Fruit fly (Drosophila melanogaster) whole organism, prepupa: Measurements from ENCODE around the gene CG31869.

ENCODE experiments used
- CG10631 ChIP-seq: fragments of 200-800 bp; sonication (Bioruptor generic); optimal IDR thresholded peaks from 2 replicates; lab custom pipeline; 2016; ENCODE audit warnings: missing biosample characterization, missing genetic modification characterization
- CG10669 ChIP-seq: fragments of 200-800 bp; sonication (Bioruptor generic); optimal IDR thresholded peaks from 3 replicates; lab custom pipeline; 2018; ENCODE audit warnings: missing biosample characterization, mild to moderate bottlenecking, missing genetic modification characterization, moderate library complexity
- CG11294 ChIP-seq: fragments of 200-800 bp; sonication (Bioruptor generic); IDR thresholded peaks from 2 replicates; pipeline ENCODE4 v1.3.6; 2022; ENCODE audit warnings: missing biosample characterization, missing genetic modification characterization
- CG15336 ChIP-seq: fragments of 200-800 bp; sonication (Bioruptor generic); IDR thresholded peaks from 2 replicates; pipeline ENCODE4 v1.3.6; 2022; ENCODE audit warnings: missing biosample characterization, missing genetic modification characterization
- CG1621 ChIP-seq: fragments of 200-800 bp; sonication (Bioruptor generic); optimal IDR thresholded peaks from 3 replicates; lab custom pipeline; 2018; ENCODE audit warnings: missing biosample characterization, mild to moderate bottlenecking, missing genetic modification characterization
- CG3032 ChIP-seq: fragments of 200-800 bp; optimal IDR thresholded peaks from 2 replicates; lab custom pipeline; 2019; ENCODE audit warnings: missing biosample characterization, mild to moderate bottlenecking, missing genetic modification characterization, moderate library complexity
- CG31627 ChIP-seq: fragments of 200-800 bp; sonication (Bioruptor generic); optimal IDR thresholded peaks from 3 replicates; lab custom pipeline; 2016; ENCODE audit warnings: missing biosample characterization, missing genetic modification characterization
- CG32006 ChIP-seq: fragments of 200-800 bp; sonication (Bioruptor generic); optimal IDR thresholded peaks from 3 replicates; lab custom pipeline; 2017; ENCODE audit warnings: missing biosample characterization, mild to moderate bottlenecking, missing genetic modification characterization
- CG34406 ChIP-seq: fragments of 200-800 bp; sonication (Bioruptor generic); optimal IDR thresholded peaks from 3 replicates; lab custom pipeline; 2016; ENCODE audit warnings: missing biosample characterization, missing genetic modification characterization
- CG3919 ChIP-seq: fragments of 200-800 bp; sonication (Bioruptor generic); optimal IDR thresholded peaks from 3 replicates; lab custom pipeline; 2016; ENCODE audit warnings: missing biosample characterization, missing genetic modification characterization
- CG4318 ChIP-seq: fragments of 200-800 bp; sonication (Bioruptor generic); optimal IDR thresholded peaks from 3 replicates; lab custom pipeline; 2017; ENCODE audit warnings: missing biosample characterization, mild to moderate bottlenecking, missing genetic modification characterization
- CG6163 ChIP-seq: fragments of 200-800 bp; sonication (Bioruptor generic); IDR thresholded peaks from 3 replicates; pipeline ENCODE4 v1.3.6; 2022; ENCODE audit warnings: missing biosample characterization, missing genetic modification characterization
- CG6276 ChIP-seq: fragments of 200-800 bp; sonication (Bioruptor generic); optimal IDR thresholded peaks from 2 replicates; lab custom pipeline; 2017; ENCODE audit warnings: missing biosample characterization, mild to moderate bottlenecking, missing genetic modification characterization
- CG6792 ChIP-seq: fragments of 200-800 bp; sonication (Bioruptor generic); optimal IDR thresholded peaks from 3 replicates; lab custom pipeline; 2016; ENCODE audit warnings: missing biosample characterization, missing genetic modification characterization
- CG6808 ChIP-seq: fragments of 200-800 bp; sonication (Bioruptor generic); optimal IDR thresholded peaks from 3 replicates; lab custom pipeline; 2017; ENCODE audit warnings: missing biosample characterization, missing genetic modification characterization, mild to moderate bottlenecking, moderate library complexity, missing genetic modification reagents
- CG6854 ChIP-seq: fragments of 200-800 bp; sonication (Bioruptor generic); optimal IDR thresholded peaks from 2 replicates; lab custom pipeline; 2017; ENCODE audit warnings: missing biosample characterization, mild to moderate bottlenecking, missing genetic modification characterization
- CG8119 ChIP-seq: fragments of 200-800 bp; sonication (Bioruptor generic); IDR thresholded peaks from 3 replicates; pipeline ENCODE4 v1.3.6; 2022; ENCODE audit warnings: missing biosample characterization, missing genetic modification characterization
- CG9139 ChIP-seq: fragments of 200-800 bp; sonication (Bioruptor generic); optimal IDR thresholded peaks from 3 replicates; lab custom pipeline; 2017; ENCODE audit warnings: missing biosample characterization, mild to moderate bottlenecking, missing genetic modification characterization
- Eip75B ChIP-seq: fragments of 200-800 bp; sonication (Bioruptor generic); optimal IDR thresholded peaks from 3 replicates; lab custom pipeline; 2016; ENCODE audit warnings: missing biosample characterization, missing genetic modification characterization
- Eip78C ChIP-seq: fragments of 200-800 bp; sonication (Bioruptor generic); peaks from one replicate; lab custom pipeline; 2016; ENCODE audit warnings: missing biosample characterization, missing genetic modification characterization
- Ets21C ChIP-seq: fragments of 200-800 bp; sonication (Bioruptor generic); optimal IDR thresholded peaks from 3 replicates; lab custom pipeline; 2016; ENCODE audit warnings: missing biosample characterization, missing genetic modification characterization
- Ets96B ChIP-seq: fragments of 200-800 bp; optimal IDR thresholded peaks from 2 replicates; lab custom pipeline; 2019; ENCODE audit warnings: missing biosample characterization, mild to moderate bottlenecking, missing genetic modification characterization, moderate library complexity
- Gug ChIP-seq: fragments of 200-800 bp; sonication (Bioruptor generic); IDR thresholded peaks from 2 replicates; pipeline ENCODE4 v1.3.6; 2022; ENCODE audit warnings: missing biosample characterization, missing genetic modification characterization
- Hr38 ChIP-seq: sonication (Bioruptor generic); optimal IDR thresholded peaks from 2 replicates; lab custom pipeline; 2016; ENCODE audit warnings: missing biosample characterization, missing genetic modification characterization
- Lpt ChIP-seq: fragments of 200-800 bp; sonication (Bioruptor generic); optimal IDR thresholded peaks from 3 replicates; lab custom pipeline; 2016; ENCODE audit warnings: missing biosample characterization, missing genetic modification characterization
- OdsH ChIP-seq: fragments of 200-800 bp; sonication (Bioruptor generic); optimal IDR thresholded peaks from 3 replicates; lab custom pipeline; 2016; ENCODE audit warnings: missing biosample characterization, missing genetic modification characterization
- Sox102F ChIP-seq: fragments of 200-800 bp; sonication (Bioruptor generic); optimal IDR thresholded peaks from 2 replicates; lab custom pipeline; 2016; ENCODE audit warnings: missing biosample characterization, mild to moderate bottlenecking, missing genetic modification characterization
- Sox14 ChIP-seq: fragments of 200-800 bp; sonication (Bioruptor generic); optimal IDR thresholded peaks from 3 replicates; lab custom pipeline; 2016; ENCODE audit warnings: missing biosample characterization, missing genetic modification characterization
- Sox15 ChIP-seq: fragments of 200-800 bp; sonication (Bioruptor generic); optimal IDR thresholded peaks from 3 replicates; lab custom pipeline; 2016; ENCODE audit warnings: missing biosample characterization, missing genetic modification characterization
- acj6 ChIP-seq: fragments of 200-800 bp; sonication (Bioruptor generic); optimal IDR thresholded peaks from 3 replicates; lab custom pipeline; 2016; ENCODE audit warnings: missing biosample characterization, missing genetic modification characterization
- cyc ChIP-seq: fragments of 200-800 bp; sonication (Bioruptor generic); optimal IDR thresholded peaks from 3 replicates; lab custom pipeline; 2016; ENCODE audit warnings: missing biosample characterization, missing genetic modification characterization
- dac ChIP-seq: fragments of 200-800 bp; sonication (Bioruptor generic); optimal IDR thresholded peaks from 2 replicates; lab custom pipeline; 2017; ENCODE audit warnings: missing biosample characterization, mild to moderate bottlenecking, missing genetic modification characterization
- fd59A ChIP-seq: fragments of 200-800 bp; sonication (Bioruptor generic); optimal IDR thresholded peaks from 2 replicates; lab custom pipeline; 2017; ENCODE audit warnings: missing biosample characterization, mild to moderate bottlenecking, missing genetic modification characterization, missing genetic modification reagents
- fd85E ChIP-seq: fragments of 200-800 bp; sonication (Bioruptor generic); optimal IDR thresholded peaks from 3 replicates; lab custom pipeline; 2016; ENCODE audit warnings: missing biosample characterization, missing genetic modification characterization
- fkh ChIP-seq: fragments of 200-800 bp; sonication (Bioruptor generic); optimal IDR thresholded peaks from 3 replicates; lab custom pipeline; 2017; ENCODE audit warnings: missing biosample characterization, mild to moderate bottlenecking, missing genetic modification characterization, moderate library complexity
- lz ChIP-seq: fragments of 200-800 bp; sonication (Bioruptor generic); optimal IDR thresholded peaks from 3 replicates; lab custom pipeline; 2016; ENCODE audit warnings: missing biosample characterization, missing genetic modification characterization
- salr ChIP-seq, 2 experiments: fragments of 200-800 bp; sonication (Bioruptor generic); optimal IDR thresholded peaks; 3 replicates each; lab custom pipeline; 2016 to 2018; ENCODE audit warnings: missing biosample characterization in 2 of 2, missing genetic modification characterization in 2 of 2, mild to moderate bottlenecking in 1 of 2
- spab ChIP-seq: fragments of 200-800 bp; sonication (Bioruptor generic); optimal IDR thresholded peaks from 2 replicates; lab custom pipeline; 2017; ENCODE audit warnings: missing biosample characterization, mild to moderate bottlenecking, missing genetic modification characterization, missing genetic modification reagents
- svp ChIP-seq: fragments of 200-800 bp; sonication (Bioruptor generic); peaks from one replicate; lab custom pipeline; 2016; ENCODE audit warnings: missing biosample characterization, missing genetic modification characterization
- topi ChIP-seq: fragments of 200-800 bp; sonication (Bioruptor generic); optimal IDR thresholded peaks from 3 replicates; lab custom pipeline; 2016; ENCODE audit warnings: missing biosample characterization, missing genetic modification characterization
- vri ChIP-seq: fragments of 200-800 bp; sonication (Bioruptor generic); optimal IDR thresholded peaks from 3 replicates; lab custom pipeline; 2016; ENCODE audit warnings: missing biosample characterization, mild to moderate bottlenecking, missing genetic modification characterization

The CG31869 gene

DNA sequence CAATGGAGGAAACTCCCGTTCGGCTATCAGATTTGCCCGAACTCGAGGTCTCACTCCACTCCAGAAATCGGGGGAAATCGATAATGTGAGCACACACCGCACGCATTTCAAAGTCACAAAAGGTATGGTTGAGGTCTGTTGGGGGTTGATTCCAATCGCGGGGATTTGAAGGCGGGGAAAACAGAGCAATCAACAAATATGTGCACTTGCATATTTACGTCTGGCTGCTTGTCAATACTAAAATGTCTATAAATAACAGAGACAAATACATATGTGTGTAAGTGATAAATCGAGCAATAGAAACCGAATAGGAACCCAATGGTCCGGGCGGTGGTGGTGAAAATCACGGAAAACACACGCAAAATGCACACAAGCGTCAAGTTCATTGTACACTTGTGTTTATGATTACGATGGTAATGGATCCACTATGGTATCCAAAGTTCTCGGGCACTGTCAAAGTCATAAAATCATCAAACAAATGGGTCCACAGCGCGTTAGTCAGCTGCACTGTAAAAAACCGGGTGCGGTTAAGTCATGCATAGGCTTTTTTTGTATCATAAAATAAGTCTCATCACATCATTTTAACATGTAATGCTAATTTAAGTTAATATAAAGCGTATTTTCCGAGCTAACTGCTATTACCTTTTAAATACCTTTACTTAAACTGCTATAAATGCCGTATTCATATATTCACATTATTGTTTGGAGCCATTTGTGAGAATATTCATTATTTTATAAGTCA lies 48.9 kb downstream of the CG31869 start (continued):
- TF ChIP-seq Sox14 (GFP tag; lab: Kevin White, UChicago) (peak; percentile 9), Eip78C (GFP tag; lab: Kevin White, UChicago) (peak; percentile 78), CG3032 (tag; lab: Kevin White, UChicago) (peak; percentile 8), salr (GFP tag; optimal IDR thresholded peaks at IDR 0.05; lab: Kevin White, UChicago) (peak in 1 of 2 experiments; percentile 55), topi (GFP tag; lab: Kevin White, UChicago) (no peak), Ets96B (tag; lab: Kevin White, UChicago) (no peak), fkh (GFP tag; lab: Kevin White, UChicago) (peak; percentile 99), Ets21C (GFP tag; lab: Kevin White, UChicago) (no peak), CG10669 (GFP tag; lab: Kevin White, UChicago) (no peak), CG11294 (GFP tag; lab: Robert Waterston, UW) (peak; percentile 51; the same call in 1 of the 2 replicates), Gug (peak; percentile 36; the same call in 1 of the 2 replicates), lz (GFP tag; lab: Kevin White, UChicago) (no peak), CG1621 (no peak), CG6808 (GFP tag; lab: Kevin White, UChicago) (peak; percentile 13), CG34406 (GFP tag; lab: Kevin White, UChicago) (no peak), Hr38 (GFP tag; lab: Kevin White, UChicago) (no peak), CG9139 (GFP tag; lab: Kevin White, UChicago) (no peak), CG6854 (GFP tag; lab: Kevin White, UChicago) (no peak), dac (peak; percentile 50), OdsH (peak; percentile 44), svp (GFP tag; lab: Kevin White, UChicago) (peak; percentile 51), fd85E (GFP tag; lab: Kevin White, UChicago) (no peak), CG4318 (peak; percentile 60), CG31627 (no peak), cyc (GFP tag; lab: Kevin White, UChicago) (no peak), CG10631 (peak; percentile 20), acj6 (GFP tag; lab: Kevin White, UChicago) (no peak), Sox15 (GFP tag; lab: Kevin White, UChicago) (no peak), CG15336 (GFP tag; lab: Robert Waterston, UW) (peak; percentile 71), CG6163 (GFP tag; lab: Robert Waterston, UW) (peak; percentile 22; the same call in 1 of the 3 replicates), Eip75B (GFP tag; lab: Kevin White, UChicago) (no peak), CG3919 (GFP tag; lab: Kevin White, UChicago) (peak; percentile 29), Lpt (GFP tag; lab: Kevin White, UChicago) (peak; percentile 58), fd59A (GFP tag; lab: Kevin White, UChicago) (peak; percentile 12), CG8119 (GFP tag; lab: Robert Waterston, UW) (peak; percentile 76), Sox102F (no peak), CG6276 (GFP tag; lab: Kevin White, UChicago) (peak; percentile 71), vri (no peak), spab (no peak), CG6792 (GFP tag; lab: Kevin White, UChicago) (no peak), CG32006 (GFP tag; lab: Kevin White, UChicago) (peak; percentile 87)
